In the genomic region with DNA sequence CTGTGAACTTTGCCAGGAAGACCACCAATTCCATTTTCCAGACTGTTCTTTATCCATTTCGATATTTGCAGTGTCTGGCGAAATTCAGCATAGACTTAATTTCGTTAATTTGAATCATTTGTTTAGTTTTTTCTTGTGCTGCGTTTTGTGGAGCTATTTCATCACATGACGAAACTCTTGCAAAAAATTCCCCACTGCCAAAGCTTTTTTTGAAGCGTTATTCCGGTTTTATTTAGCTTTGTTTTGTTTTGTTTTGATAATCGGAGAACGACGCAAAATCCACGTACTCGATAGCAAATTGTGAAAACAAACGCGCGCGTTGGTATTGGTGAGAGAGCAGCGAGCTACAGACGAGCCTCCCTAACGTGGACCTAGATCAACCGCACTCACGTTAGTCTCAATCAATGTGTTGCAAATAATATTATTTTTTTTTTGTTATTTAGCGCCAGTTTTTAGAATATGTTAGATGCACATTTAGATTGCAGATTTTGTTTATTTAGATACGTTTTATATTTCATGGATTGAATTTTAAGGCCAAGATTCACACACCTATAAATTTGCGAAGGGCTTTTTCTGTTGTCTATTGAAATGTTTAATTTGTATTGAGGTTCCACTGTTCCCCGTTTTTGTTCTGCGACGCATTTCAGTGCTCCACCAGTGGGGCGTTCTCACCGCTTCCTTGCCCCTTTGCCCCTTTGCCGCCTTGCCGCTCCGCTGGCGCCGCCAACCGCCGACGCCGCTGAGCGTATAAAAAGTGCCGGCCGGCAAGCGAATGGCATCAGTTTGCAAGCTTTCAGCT, we compare ENCODE assay signal across 5 fruit fly cellular contexts.
A peak's percentile ranks its signal among the peaks of the same experiment; 100 is the strongest.
TF ChIP-seq lines count a peak whose summit lies in the region.

No protein-coding gene starts in this region.

TF ChIP-seq in whole organism, adult, 20 proteins besides CTCF, POLR2A, EP300 and RAD21 (continued from another document):
- TF ChIP-seq ovo (GFP tag; optimal IDR thresholded peaks at IDR 0.05; lab: Kevin White, UChicago) (peak; percentile 86), Clk (GFP tag; optimal IDR thresholded peaks at IDR 0.05; lab: Kevin White, UChicago) (peak; percentile 69), cic (GFP tag; optimal IDR thresholded peaks at IDR 0.05; lab: Kevin White, UChicago) (peak; percentile 76), tj (GFP tag; optimal IDR thresholded peaks at IDR 0.05; lab: Kevin White, UChicago) (peak; percentile 86)

TF ChIP-seq in whole organism, embryonic, 481 proteins besides CTCF, POLR2A, EP300 and RAD21 (continued from another document and continues in another):
- TF ChIP-seq Dek (tag; optimal IDR thresholded peaks at IDR 0.05; lab: Kevin White, UChicago) (peak; percentile 82), Ssrp (tag; optimal IDR thresholded peaks at IDR 0.05; lab: Kevin White, UChicago) (peak; percentile 66), CG4424 (GFP tag; optimal IDR thresholded peaks at IDR 0.05; lab: Kevin White, UChicago) (peak; percentile 73), CG11695 (GFP tag; IDR thresholded peaks at IDR 0.05; lab: Robert Waterston, UW) (peak; percentile 88), eve (GFP tag; optimal IDR thresholded peaks at IDR 0.05; lab: Kevin White, UChicago) (no peak), dimm (GFP tag; IDR thresholded peaks at IDR 0.05; lab: Robert Waterston, UW) (0 out of 2 replicates have a peak, but pooled peaks have one; percentile 36), fd96Cb (tag; optimal IDR thresholded peaks at IDR 0.05; lab: Kevin White, UChicago) (peak; percentile 61), Nf-YA (GFP tag; IDR thresholded peaks at IDR 0.05; lab: Robert Waterston, UW) (peak; percentile 30; the same call in 1 of the 2 replicates), salm (tag; optimal IDR thresholded peaks at IDR 0.05; lab: Kevin White, UChicago) (peak; percentile 32), run (tag; optimal IDR thresholded peaks at IDR 0.05; lab: Kevin White, UChicago) (peak; percentile 37), CG17359 (tag; optimal IDR thresholded peaks at IDR 0.05; lab: Kevin White, UChicago) (peak; percentile 60), ERR (GFP tag; optimal IDR thresholded peaks at IDR 0.05; lab: Kevin White, UChicago) (peak; percentile 43), vfl (GFP tag; optimal IDR thresholded peaks at IDR 0.05; lab: Kevin White, UChicago) (peak; percentile 39), CG10209 (GFP tag; optimal IDR thresholded peaks at IDR 0.05; lab: Kevin White, UChicago) (peak; percentile 80), CG7357 (GFP tag; IDR thresholded peaks at IDR 0.05; lab: Robert Waterston, UW) (peak; percentile 69), CG3847 (GFP tag; IDR thresholded peaks at IDR 0.05; lab: Robert Waterston, UW) (peak; percentile 90), wdn (GFP tag; IDR thresholded peaks at IDR 0.05; lab: Robert Waterston, UW) (peak; percentile 74; the same call in 1 of the 2 replicates), unpg (GFP tag; optimal IDR thresholded peaks at IDR 0.05; lab: Kevin White, UChicago) (peak; percentile 75), CG17186 (GFP tag; optimal IDR thresholded peaks at IDR 0.05; lab: Kevin White, UChicago) (no peak), CG10543 (GFP tag; optimal IDR thresholded peaks at IDR 0.05; lab: Kevin White, UChicago) (peak; percentile 95), CG13624 (GFP tag; optimal IDR thresholded peaks at IDR 0.05; lab: Kevin White, UChicago) (peak; percentile 91), CG18619 (GFP tag; optimal IDR thresholded peaks at IDR 0.05; lab: Kevin White, UChicago) (peak; percentile 79), CG11247 (GFP tag; IDR thresholded peaks at IDR 0.05; lab: Robert Waterston, UW) (peak; percentile 43; the same call in 1 of the 2 replicates), CG15601 (tag; optimal IDR thresholded peaks at IDR 0.05; lab: Kevin White, UChicago) (no peak), D (optimal IDR thresholded peaks at IDR 0.05; lab: Kevin White, UChicago) (no peak), D (GFP tag; optimal IDR thresholded peaks at IDR 0.05; lab: Kevin White, UChicago) (peak; percentile 52), Tbp (GFP tag; optimal IDR thresholded peaks at IDR 0.05; lab: Kevin White, UChicago) (no peak), bigmax (GFP tag; optimal IDR thresholded peaks at IDR 0.05; lab: Kevin White, UChicago) (no peak), Aef1 (GFP tag; IDR thresholded peaks at IDR 0.05; lab: Robert Waterston, UW) (peak; percentile 86)

TF ChIP-seq in whole organism, prepupa, 60 proteins besides CTCF, POLR2A, EP300 and RAD21 (continued from another document and continues in another):
- TF ChIP-seq lz (GFP tag; optimal IDR thresholded peaks at IDR 0.05; lab: Kevin White, UChicago) (peak; percentile 94), CG10631 (GFP tag; optimal IDR thresholded peaks at IDR 0.05; lab: Kevin White, UChicago) (peak; percentile 92), Eip93F (GFP tag; optimal IDR thresholded peaks at IDR 0.05; lab: Kevin White, UChicago) (peak; percentile 65), acj6 (GFP tag; optimal IDR thresholded peaks at IDR 0.05; lab: Kevin White, UChicago) (peak; percentile 91), CG7368 (GFP tag; optimal IDR thresholded peaks at IDR 0.05; lab: Kevin White, UChicago) (peak; percentile 84), vri (GFP tag; optimal IDR thresholded peaks at IDR 0.05; lab: Kevin White, UChicago) (peak; percentile 84), CG4318 (GFP tag; optimal IDR thresholded peaks at IDR 0.05; lab: Kevin White, UChicago) (peak; percentile 86), Gug (GFP tag; IDR thresholded peaks at IDR 0.05; lab: Robert Waterston, UW) (peak; percentile 76), CG15336 (GFP tag; IDR thresholded peaks at IDR 0.05; lab: Robert Waterston, UW) (peak; percentile 88), spab (GFP tag; optimal IDR thresholded peaks at IDR 0.05; lab: Kevin White, UChicago) (peak; percentile 81), salr (GFP tag; optimal IDR thresholded peaks at IDR 0.05; lab: Kevin White, UChicago) (peak; percentile 65 to 85), svp (GFP tag; lab: Kevin White, UChicago) (peak; percentile 95), topi (GFP tag; optimal IDR thresholded peaks at IDR 0.05; lab: Kevin White, UChicago) (peak; percentile 93), fkh (GFP tag; optimal IDR thresholded peaks at IDR 0.05; lab: Kevin White, UChicago) (peak; percentile 60), CG6163 (GFP tag; IDR thresholded peaks at IDR 0.05; lab: Robert Waterston, UW) (peak; percentile 79; the same call in 2 of the 3 replicates), CG11902 (GFP tag; optimal IDR thresholded peaks at IDR 0.05; lab: Kevin White, UChicago) (peak; percentile 91), CG34406 (GFP tag; optimal IDR thresholded peaks at IDR 0.05; lab: Kevin White, UChicago) (peak; percentile 89), CG8632 (GFP tag; optimal IDR thresholded peaks at IDR 0.05; lab: Kevin White, UChicago) (peak; percentile 81), Eip75B (GFP tag; optimal IDR thresholded peaks at IDR 0.05; lab: Kevin White, UChicago) (peak; percentile 89), Hr4 (GFP tag; optimal IDR thresholded peaks at IDR 0.05; lab: Kevin White, UChicago) (peak; percentile 89), CG9139 (GFP tag; optimal IDR thresholded peaks at IDR 0.05; lab: Kevin White, UChicago) (peak; percentile 77), CG3032 (tag; optimal IDR thresholded peaks at IDR 0.05; lab: Kevin White, UChicago) (peak; percentile 80), CG16779 (tag; optimal IDR thresholded peaks at IDR 0.05; lab: Kevin White, UChicago) (peak; percentile 82), CG8319 (GFP tag; optimal IDR thresholded peaks at IDR 0.05; lab: Kevin White, UChicago) (peak; percentile 82), esn (GFP tag; optimal IDR thresholded peaks at IDR 0.05; lab: Kevin White, UChicago) (peak; percentile 94), Ets21C (GFP tag; optimal IDR thresholded peaks at IDR 0.05; lab: Kevin White, UChicago) (peak; percentile 88), Eip78C (GFP tag; lab: Kevin White, UChicago) (peak; percentile 98), CG8119 (GFP tag; IDR thresholded peaks at IDR 0.05; lab: Robert Waterston, UW) (peak; percentile 90), CG1621 (tag; optimal IDR thresholded peaks at IDR 0.05; lab: Kevin White, UChicago) (peak; percentile 78), Lpt (GFP tag; optimal IDR thresholded peaks at IDR 0.05; lab: Kevin White, UChicago) (peak; percentile 88)

TF ChIP-seq in whole organism, pupa, 21 proteins besides CTCF, POLR2A, EP300 and RAD21 (continued from another document):
- TF ChIP-seq CG32121 (GFP tag; IDR thresholded peaks at IDR 0.05; lab: Robert Waterston, UW) (peak; percentile 81), Ets98B (GFP tag; IDR thresholded peaks at IDR 0.05; lab: Robert Waterston, UW) (peak; percentile 71), CG8159 (tag; optimal IDR thresholded peaks at IDR 0.05; lab: Kevin White, UChicago) (peak; percentile 89)

TF ChIP-seq in whole organism, wandering third instar larva, 38 proteins besides CTCF, POLR2A, EP300 and RAD21 (continued from another document):
- TF ChIP-seq Myc (optimal IDR thresholded peaks at IDR 0.05; lab: Kevin White, UChicago), result no peak
- peak in 1 of 2 experiments; percentile 93 for TF ChIP-seq foxo (GFP tag; optimal IDR thresholded peaks at IDR 0.05; lab: Kevin White, UChicago)
- TF ChIP-seq sv (GFP tag; optimal IDR thresholded peaks at IDR 0.05; lab: Kevin White, UChicago), result peak; percentile 82
- TF ChIP-seq OdsH (GFP tag; optimal IDR thresholded peaks at IDR 0.05; lab: Kevin White, UChicago), result peak; percentile 93
- no peak for TF ChIP-seq Vsx2 (GFP tag; optimal IDR thresholded peaks at IDR 0.05; lab: Kevin White, UChicago; ENCODE audit: partially characterized antibody)
- no peak for TF ChIP-seq usp (GFP tag; optimal IDR thresholded peaks at IDR 0.05; lab: Kevin White, UChicago)
- TF ChIP-seq CG32264 (GFP tag; optimal IDR thresholded peaks at IDR 0.05; lab: Kevin White, UChicago), result peak; percentile 40
- no peak for TF ChIP-seq lola (GFP tag; optimal IDR thresholded peaks at IDR 0.05; lab: Kevin White, UChicago)
- peak; percentile 79 for TF ChIP-seq brk (GFP tag; optimal IDR thresholded peaks at IDR 0.05; lab: Kevin White, UChicago)
- TF ChIP-seq fru (GFP tag; optimal IDR thresholded peaks at IDR 0.05; lab: Kevin White, UChicago), result peak; percentile 94
- TF ChIP-seq Rel (GFP tag; optimal IDR thresholded peaks at IDR 0.05; lab: Kevin White, UChicago), result peak; percentile 29
- TF ChIP-seq Rel (tag; optimal IDR thresholded peaks at IDR 0.05; lab: Kevin White, UChicago), result peak; percentile 93
- peak; percentile 27 for TF ChIP-seq sage (GFP tag; optimal IDR thresholded peaks at IDR 0.05; lab: Kevin White, UChicago)
